Worm (Caenorhabditis elegans): Measurements from ENCODE around the gene mdmh-35.

The mdmh-35 gene

ce11 chrII:7838661-7839060 lies 16.9 kb downstream of the mdmh-35 start:
- TF ChIP-seq ceh-14 (tag; optimal IDR thresholded peaks at IDR 0.05) (no peak), nfya-1 (tag; optimal IDR thresholded peaks at IDR 0.05) (peak; percentile 12)

- peak; percentile 43 for TF ChIP-seq unc-55 (GFP tag; optimal IDR thresholded peaks at IDR 0.05)
- peak; percentile 63 for TF ChIP-seq ceh-18 (tag; optimal IDR thresholded peaks at IDR 0.05)
- TF ChIP-seq rnt-1 (tag; optimal IDR thresholded peaks at IDR 0.05): peak; percentile 32
- no peak for TF ChIP-seq ceh-48 (tag; optimal IDR thresholded peaks at IDR 0.05)
- peak; percentile 64 for TF ChIP-seq ceh-34 (tag; optimal IDR thresholded peaks at IDR 0.05)
- TF ChIP-seq elt-2 (tag; optimal IDR thresholded peaks at IDR 0.05): no peak
- no peak for TF ChIP-seq mec-3 (tag; optimal IDR thresholded peaks at IDR 0.05; ENCODE audit: borderline replicate concordance)
Measured at ce11 chrII:7836613-7837226, 18.8 kb downstream of the mdmh-35 start.

ce11 chrII:7835314-7835713 lies 20.2 kb downstream of the mdmh-35 start, which contains the start of gene cex-2:
cex-2 (minus strand) TSS chrII:7835414.
- TF ChIP-seq C08G9.2 (tag; optimal IDR thresholded peaks at IDR 0.05) (no peak), hlh-13 (GFP tag; optimal IDR thresholded peaks at IDR 0.05) (no peak)

DNA sequence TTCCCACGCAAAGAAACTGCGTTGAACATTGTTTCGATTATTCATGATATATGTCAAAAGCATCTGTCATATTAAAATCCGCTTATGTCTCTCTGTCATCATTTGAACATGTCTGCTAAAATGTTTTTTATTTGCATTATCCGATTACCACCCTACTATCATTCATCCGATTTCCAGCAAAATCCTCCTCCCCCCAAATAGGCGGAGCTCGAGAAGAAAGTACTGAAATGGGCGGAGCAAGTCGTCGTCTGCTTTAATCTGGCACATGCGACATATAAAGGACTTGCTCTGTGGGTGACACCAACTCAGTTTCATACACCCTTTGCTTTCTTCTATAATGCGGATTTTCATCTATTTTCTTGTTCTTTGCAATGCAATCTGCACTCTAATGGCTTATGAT lies 23.5 kb downstream of the mdmh-35 start, which contains the start of gene T09A5.14:
Gene T09A5.14 (plus strand): TSS at position 301 of the 400 bp plus-strand sequence.
- no peak for TF ChIP-seq nfya-1 (tag; optimal IDR thresholded peaks at IDR 0.05)
- TF ChIP-seq mec-3 (tag; optimal IDR thresholded peaks at IDR 0.05; ENCODE audit: borderline replicate concordance): no peak
- no peak for TF ChIP-seq gmeb-2 (tag; optimal IDR thresholded peaks at IDR 0.05)
- TF ChIP-seq ceh-24 (tag; optimal IDR thresholded peaks at IDR 0.05): no peak
- TF ChIP-seq ceh-18 (tag; optimal IDR thresholded peaks at IDR 0.05): no peak
- no peak for TF ChIP-seq ceh-48 (tag; optimal IDR thresholded peaks at IDR 0.05)
- TF ChIP-seq ttx-3 (tag; optimal IDR thresholded peaks at IDR 0.05): no peak
- TF ChIP-seq ceh-22 (tag; optimal IDR thresholded peaks at IDR 0.05): no peak
- TF ChIP-seq C38D4.7 (GFP tag; optimal IDR thresholded peaks at IDR 0.05): no peak
- TF ChIP-seq npax-4 (tag; optimal IDR thresholded peaks at IDR 0.05): no peak
- no peak for TF ChIP-seq unc-3 (GFP tag; conservative IDR thresholded peaks at IDR 0.05)
- TF ChIP-seq unc-3 (tag; optimal IDR thresholded peaks at IDR 0.05): no peak
- TF ChIP-seq odd-2 (tag; optimal IDR thresholded peaks at IDR 0.05): no peak
- TF ChIP-seq unc-55 (GFP tag; optimal IDR thresholded peaks at IDR 0.05): no peak
- no peak for TF ChIP-seq Y22D7AL.16 (tag; optimal IDR thresholded peaks at IDR 0.05)
- no peak for TF ChIP-seq pqm-1 (tag; optimal IDR thresholded peaks at IDR 0.05)
- no peak for TF ChIP-seq ref-2 (tag; optimal IDR thresholded peaks at IDR 0.05)
- TF ChIP-seq ets-4 (tag; optimal IDR thresholded peaks at IDR 0.05): no peak
- TF ChIP-seq elt-4 (tag; optimal IDR thresholded peaks at IDR 0.05): no peak

- TF ChIP-seq hlh-15 (tag; optimal IDR thresholded peaks at IDR 0.05): no peak
- no peak for TF ChIP-seq nhr-232 (tag; optimal IDR thresholded peaks at IDR 0.05)
- no peak for TF ChIP-seq nfya-1 (tag; optimal IDR thresholded peaks at IDR 0.05)
- no peak for TF ChIP-seq unc-86 (tag; optimal IDR thresholded peaks at IDR 0.05)
- TF ChIP-seq unc-3 (GFP tag; conservative IDR thresholded peaks at IDR 0.05): no peak
- TF ChIP-seq unc-3 (tag; optimal IDR thresholded peaks at IDR 0.05): no peak
- no peak for TF ChIP-seq dmd-4 (tag; optimal IDR thresholded peaks at IDR 0.05; ENCODE audit: borderline replicate concordance)
- TF ChIP-seq syd-9 (tag; optimal IDR thresholded peaks at IDR 0.05): no peak
- TF ChIP-seq unc-55 (GFP tag; optimal IDR thresholded peaks at IDR 0.05): no peak
- TF ChIP-seq sox-4 (tag; optimal IDR thresholded peaks at IDR 0.05): no peak
- no peak for TF ChIP-seq tbx-7 (tag; optimal IDR thresholded peaks at IDR 0.05)
- TF ChIP-seq ceh-34 (tag; optimal IDR thresholded peaks at IDR 0.05): no peak
- TF ChIP-seq ceh-31 (tag; optimal IDR thresholded peaks at IDR 0.05): no peak
- TF ChIP-seq zip-5 (tag; optimal IDR thresholded peaks at IDR 0.05): no peak
- TF ChIP-seq ama-1 (optimal IDR thresholded peaks at IDR 0.05): no peak
- no peak for TF ChIP-seq fkh-6 (tag; optimal IDR thresholded peaks at IDR 0.05)
- TF ChIP-seq K02D7.2 (tag; optimal IDR thresholded peaks at IDR 0.05): no peak
- TF ChIP-seq rnt-1 (tag; optimal IDR thresholded peaks at IDR 0.05): no peak
- TF ChIP-seq madf-2 (tag; optimal IDR thresholded peaks at IDR 0.05): no peak
Measured at ce11 chrII:7829616-7830015, 25.9 kb downstream of the mdmh-35 start.

All from whole organism, late embryonic.